Worm (Caenorhabditis elegans) whole organism, early embryonic: ENCODE measurements around the gene ifta-2.

Source experiments
- B0310.2 ChIP-seq: sonication (generic microtip); optimal IDR thresholded peaks from 2 replicates; lab custom pipeline; 2016; ENCODE audit warnings: mild to moderate bottlenecking, missing genetic modification characterization, missing compliant biosample characterization
- F13C5.2 ChIP-seq: sonication (generic microtip); optimal IDR thresholded peaks from 2 replicates; lab custom pipeline; 2017; ENCODE audit warnings: mild to moderate bottlenecking, missing genetic modification characterization, inconsistent platforms, missing compliant biosample characterization
- aly-1 ChIP-seq: sonication (generic microtip); optimal IDR thresholded peaks from 2 replicates; lab custom pipeline; 2016; ENCODE audit warnings: missing genetic modification characterization, missing compliant biosample characterization
- ama-1 ChIP-seq: fragments of 150-350 bp; optimal IDR thresholded peaks from 2 replicates; lab custom pipeline; 2014
- ceh-13 ChIP-seq: fragments of 200-800 bp; sonication (Bioruptor generic); optimal IDR thresholded peaks from 2 replicates; lab custom pipeline; 2018; ENCODE audit warnings: mild to moderate bottlenecking, missing genetic modification characterization, missing compliant biosample characterization
- ceh-36 ChIP-seq: sonication (generic microtip); optimal IDR thresholded peaks from 2 replicates; lab custom pipeline; 2016; ENCODE audit warnings: missing genetic modification characterization, inconsistent platforms, missing compliant biosample characterization
- ets-7 ChIP-seq: sonication (generic microtip); optimal IDR thresholded peaks from 2 replicates; lab custom pipeline; 2016; ENCODE audit warnings: missing genotype, missing genetic modification characterization, missing compliant biosample characterization
- flt-1 ChIP-seq: fragments of 200-800 bp; sonication (Bioruptor generic); IDR thresholded peaks from 2 replicates; pipeline ENCODE4 v1.3.6; 2022; ENCODE audit warnings: missing genetic modification characterization, missing compliant biosample characterization
- hmbx-1 ChIP-seq: sonication (generic microtip); optimal IDR thresholded peaks from 2 replicates; lab custom pipeline; 2016; ENCODE audit warnings: mild to moderate bottlenecking, missing genetic modification characterization, missing compliant biosample characterization
- hmg-4 ChIP-seq: fragments of 200-800 bp; sonication (Bioruptor generic); optimal IDR thresholded peaks from 2 replicates; lab custom pipeline; 2018; ENCODE audit warnings: mild to moderate bottlenecking, missing genetic modification characterization, missing compliant biosample characterization
- hnd-1 ChIP-seq: sonication (generic microtip); optimal IDR thresholded peaks from 2 replicates; lab custom pipeline; 2016; ENCODE audit warnings: missing genetic modification characterization, missing compliant biosample characterization
- pes-1 ChIP-seq: fragments of 200-800 bp; sonication (Bioruptor generic); IDR thresholded peaks from 2 replicates; pipeline ENCODE4 v1.3.6; 2022; ENCODE audit warnings: missing genetic modification reagents, missing genetic modification characterization, missing compliant biosample characterization
- scrt-1 ChIP-seq: fragments of 200-800 bp; sonication (Bioruptor generic); IDR thresholded peaks from 2 replicates; pipeline ENCODE4 v1.3.6; 2022; ENCODE audit warnings: missing genetic modification characterization, missing compliant biosample characterization
- sea-1 ChIP-seq: fragments of 200-800 bp; sonication (Bioruptor generic); conservative IDR thresholded peaks from 2 replicates; pipeline ENCODE4 v1.3.6; 2022; ENCODE audit warnings: missing genetic modification characterization, missing compliant biosample characterization
- tbx-11 ChIP-seq: fragments of 200-800 bp; sonication (Bioruptor generic); IDR thresholded peaks from 2 replicates; pipeline ENCODE4 v1.3.6; 2022; ENCODE audit warnings: missing genetic modification characterization, missing compliant biosample characterization
- tbx-37 ChIP-seq: fragments of 200-800 bp; sonication (Bioruptor generic); conservative IDR thresholded peaks from 2 replicates; pipeline ENCODE4 v1.3.6; 2022; ENCODE audit warnings: missing genetic modification reagents, missing genetic modification characterization, missing compliant biosample characterization
- tra-4 ChIP-seq: sonication (generic microtip); optimal IDR thresholded peaks from 2 replicates; lab custom pipeline; 2017; ENCODE audit warnings: missing genetic modification characterization, missing compliant biosample characterization

The ifta-2 gene

ce11 chrIV:17268628-17269027 is 33.2 kb downstream of the ifta-2 start:
- TF ChIP-seq scrt-1 (GFP tag; lab: Robert Waterston, UW), result no peak
- TF ChIP-seq aly-1 (tag; lab: Kevin White, UChicago), result no peak
- TF ChIP-seq tbx-11, result no peak
- TF ChIP-seq pes-1 (GFP tag; lab: Robert Waterston, UW), result no peak
- TF ChIP-seq F13C5.2 (tag; lab: Kevin White, UChicago), result peak; percentile 12
- no peak for TF ChIP-seq ceh-13
- TF ChIP-seq ceh-36, result no peak
- no peak for TF ChIP-seq tbx-37
- no peak for TF ChIP-seq ets-7 (tag; lab: Kevin White, UChicago)
- TF ChIP-seq hmg-4 (GFP tag; lab: Kevin White, UChicago), result peak; percentile 49
- no peak for TF ChIP-seq hmbx-1
- TF ChIP-seq tra-4 (tag; lab: Kevin White, UChicago), result no peak
- no peak for TF ChIP-seq flt-1
- no peak for TF ChIP-seq ama-1
- no peak for TF ChIP-seq hnd-1 (tag; lab: Kevin White, UChicago)

- no peak for TF ChIP-seq sea-1 (GFP tag; lab: Robert Waterston, UW)
These were observed 33.8 kb downstream of the ifta-2 start for ce11 chrIV:17268069-17268468.

ce11 chrIV:17267304-17267891 is 34.4 kb downstream of the ifta-2 start:
- TF ChIP-seq B0310.2 (tag; lab: Kevin White, UChicago) (no peak), ceh-36 (peak; percentile 49)

ce11 chrIV:17265716-17266115 is 36.1 kb downstream of the ifta-2 start:
- TF ChIP-seq tra-4 (tag; lab: Kevin White, UChicago), result no peak
- TF ChIP-seq F13C5.2 (tag; lab: Kevin White, UChicago), result no peak
- no peak for TF ChIP-seq tbx-37
- no peak for TF ChIP-seq flt-1
- no peak for TF ChIP-seq tbx-11
- TF ChIP-seq scrt-1 (GFP tag; lab: Robert Waterston, UW), result no peak
- TF ChIP-seq ceh-36, result no peak

ce11 chrIV:17265279-17265678 is 36.6 kb downstream of the ifta-2 start, which contains the start of gene str-187:
Gene str-187, plus strand, starts transcription at chrIV:17265579.
- TF ChIP-seq F13C5.2 (tag; lab: Kevin White, UChicago) (no peak), ama-1 (no peak), pes-1 (GFP tag; lab: Robert Waterston, UW) (no peak), B0310.2 (tag; lab: Kevin White, UChicago) (no peak), hmg-4 (GFP tag; lab: Kevin White, UChicago) (no peak), ets-7 (tag; lab: Kevin White, UChicago) (no peak), scrt-1 (GFP tag; lab: Robert Waterston, UW) (no peak), tbx-37 (no peak), aly-1 (tag; lab: Kevin White, UChicago) (no peak), sea-1 (GFP tag; lab: Robert Waterston, UW) (no peak), flt-1 (no peak), tbx-11 (no peak), tra-4 (tag; lab: Kevin White, UChicago) (no peak), hmbx-1 (no peak), hnd-1 (tag; lab: Kevin White, UChicago) (no peak), ceh-13 (no peak), ceh-36 (no peak)

ce11 chrIV:17264714-17265113 is 37.1 kb downstream of the ifta-2 start, which contains the start of gene F26D10.13:
Gene F26D10.13, minus strand, starts transcription at chrIV:17264814.
- TF ChIP-seq tbx-11 (no peak), hnd-1 (tag; lab: Kevin White, UChicago) (no peak), ama-1 (no peak), tbx-37 (no peak), F13C5.2 (tag; lab: Kevin White, UChicago) (no peak), B0310.2 (tag; lab: Kevin White, UChicago) (no peak), hmbx-1 (no peak), ceh-13 (no peak), sea-1 (GFP tag; lab: Robert Waterston, UW) (no peak), ets-7 (tag; lab: Kevin White, UChicago) (no peak), pes-1 (GFP tag; lab: Robert Waterston, UW) (no peak), flt-1 (no peak), aly-1 (tag; lab: Kevin White, UChicago) (no peak), ceh-36 (no peak), scrt-1 (GFP tag; lab: Robert Waterston, UW) (no peak)

- TF ChIP-seq hmg-4 (GFP tag; lab: Kevin White, UChicago) (no peak), scrt-1 (GFP tag; lab: Robert Waterston, UW) (no peak), tbx-37 (no peak), aly-1 (tag; lab: Kevin White, UChicago) (no peak), hmbx-1 (no peak), pes-1 (GFP tag; lab: Robert Waterston, UW) (no peak), F13C5.2 (tag; lab: Kevin White, UChicago) (no peak), tbx-11 (no peak), tra-4 (tag; lab: Kevin White, UChicago) (no peak), ceh-36 (no peak), ama-1 (no peak), ets-7 (tag; lab: Kevin White, UChicago) (no peak)
These were observed 38.1 kb downstream of the ifta-2 start for ce11 chrIV:17263714-17264113.

ce11 chrIV:17262385-17262784 is 39.4 kb downstream of the ifta-2 start, which contains the start of gene ZK550.6:
Gene ZK550.6, minus strand, starts transcription at chrIV:17262485.
- TF ChIP-seq tbx-37, result no peak
- no peak for TF ChIP-seq B0310.2 (tag; lab: Kevin White, UChicago)
- TF ChIP-seq pes-1 (GFP tag; lab: Robert Waterston, UW), result no peak
- no peak for TF ChIP-seq hnd-1 (tag; lab: Kevin White, UChicago)
- TF ChIP-seq ets-7 (tag; lab: Kevin White, UChicago), result no peak
- TF ChIP-seq ceh-36, result no peak
- no peak for TF ChIP-seq F13C5.2 (tag; lab: Kevin White, UChicago)
- no peak for TF ChIP-seq hmbx-1
- no peak for TF ChIP-seq ceh-13
- TF ChIP-seq hmg-4 (GFP tag; lab: Kevin White, UChicago), result no peak
- no peak for TF ChIP-seq sea-1 (GFP tag; lab: Robert Waterston, UW)
